Fruit fly (Drosophila melanogaster): ENCODE data around the gene CG4119.

The CG4119 gene

DNA sequence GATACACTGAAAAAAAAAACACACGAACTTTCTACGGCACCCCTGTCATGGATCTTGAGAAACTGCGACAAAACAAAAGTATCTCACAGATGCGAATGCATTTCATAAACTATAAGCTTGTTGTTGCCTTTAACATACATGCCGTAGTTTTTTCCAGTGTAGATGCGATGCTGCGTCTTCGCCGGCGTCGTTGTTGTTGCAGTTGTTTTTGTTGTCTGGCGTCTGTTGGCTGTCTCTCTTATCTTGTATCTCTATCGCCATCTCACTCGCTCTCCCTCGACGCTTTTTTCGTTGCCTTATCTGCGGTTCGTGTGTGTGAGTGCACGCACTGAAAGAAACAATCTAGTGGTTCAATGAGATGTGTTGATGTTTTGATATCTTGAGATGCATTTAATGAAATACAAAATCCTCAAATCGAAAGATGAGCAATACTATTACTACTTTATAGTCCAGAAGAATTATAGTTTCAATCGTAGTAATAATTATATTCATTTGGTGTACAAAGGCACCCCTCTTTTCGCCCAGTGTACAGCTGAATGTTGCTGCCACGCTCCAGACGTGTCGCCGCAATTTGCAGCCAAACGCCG, 30.7 kb downstream of the CG4119 start (continued):
- TF ChIP-seq CG3838 (GFP tag; optimal IDR thresholded peaks at IDR 0.05) (peak; percentile 91), ci (GFP tag; IDR thresholded peaks at IDR 0.05) (peak; percentile 99), Dad (GFP tag; optimal IDR thresholded peaks at IDR 0.05) (peak; percentile 97), Hmr (GFP tag; optimal IDR thresholded peaks at IDR 0.05) (peak; percentile 93), HLH4C (GFP tag; IDR thresholded peaks at IDR 0.05; ENCODE audit: partially characterized antibody) (no peak), aop (GFP tag; IDR thresholded peaks at IDR 0.05) (peak; percentile 94), Hsf (GFP tag; optimal IDR thresholded peaks at IDR 0.05) (peak; percentile 98), abd-A (tag; optimal IDR thresholded peaks at IDR 0.05) (peak; percentile 18), zfh1 (GFP tag; IDR thresholded peaks at IDR 0.05) (peak; percentile 98), Bdp1 (GFP tag; optimal IDR thresholded peaks at IDR 0.05) (peak; percentile 90), CG12744 (GFP tag; optimal IDR thresholded peaks at IDR 0.05) (peak; percentile 96), grau (tag; optimal IDR thresholded peaks at IDR 0.05) (peak; percentile 66), CG8765 (GFP tag; IDR thresholded peaks at IDR 0.05) (peak; percentile 93), CG16813 (GFP tag; IDR thresholded peaks at IDR 0.05; ENCODE audit: partially characterized antibody) (no peak), Taf1 (GFP tag; IDR thresholded peaks at IDR 0.05) (peak; percentile 63; the same call in 1 of the 2 replicates), CG14667 (GFP tag; IDR thresholded peaks at IDR 0.05) (peak; percentile 93), ro (GFP tag; IDR thresholded peaks at IDR 0.05) (peak; percentile 81), CG12659 (GFP tag; optimal IDR thresholded peaks at IDR 0.05) (peak; percentile 96)

DNA sequence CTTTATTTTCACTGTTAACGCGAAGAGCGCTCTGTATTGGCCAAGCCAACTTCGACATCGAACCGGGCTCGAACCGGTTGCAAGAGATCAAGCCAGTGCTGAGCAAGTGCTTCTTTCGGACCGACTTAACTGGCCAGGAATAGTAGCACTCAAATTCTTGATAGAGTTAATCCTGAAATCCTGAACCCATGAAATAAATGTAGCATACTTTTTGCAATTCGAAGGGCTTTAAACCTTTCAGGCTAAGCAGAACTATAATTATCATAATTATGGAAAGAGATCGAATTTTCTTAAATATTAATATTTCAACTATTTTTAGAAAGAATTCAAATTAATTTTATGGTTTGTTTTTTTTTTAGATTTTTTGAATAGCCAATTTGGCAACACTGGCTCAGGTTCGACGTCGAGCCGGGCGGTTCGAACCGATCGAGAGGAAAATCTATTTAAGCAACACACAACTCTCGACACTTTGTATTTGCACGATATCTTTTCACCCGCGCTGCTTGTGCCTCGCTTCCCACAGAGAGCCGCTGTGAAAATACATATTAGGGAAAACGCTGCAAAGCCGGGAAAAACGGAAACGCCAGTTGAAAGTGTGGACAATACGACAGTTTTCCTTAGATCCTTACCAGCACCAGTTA, 32.4 kb downstream of the CG4119 start, which contains the start of gene AdamTS-B:
AdamTS-B (plus strand) TSS at position 471 of the 641 bp plus-strand sequence.
- no peak for TF ChIP-seq sisA (GFP tag; IDR thresholded peaks at IDR 0.05)
- TF ChIP-seq CG1647 (GFP tag; optimal IDR thresholded peaks at IDR 0.05) = no peak
- peak; percentile 54 for TF ChIP-seq CG6689 (GFP tag; IDR thresholded peaks at IDR 0.05)
- TF ChIP-seq tna (GFP tag; IDR thresholded peaks at IDR 0.05; ENCODE audit: partially characterized antibody) = no peak
- no peak for TF ChIP-seq CG4282 (GFP tag; optimal IDR thresholded peaks at IDR 0.05)
- TF ChIP-seq CG11560 (tag; IDR thresholded peaks at IDR 0.05) = no peak
- no peak for TF ChIP-seq da (GFP tag; optimal IDR thresholded peaks at IDR 0.05)
- TF ChIP-seq CG9797 (GFP tag; optimal IDR thresholded peaks at IDR 0.05) = no peak
- TF ChIP-seq YL-1 (GFP tag; optimal IDR thresholded peaks at IDR 0.05) = no peak
- peak; percentile 43 for TF ChIP-seq CG2120 (GFP tag; optimal IDR thresholded peaks at IDR 0.05)
- TF ChIP-seq Asciz (GFP tag; optimal IDR thresholded peaks at IDR 0.05) = no peak
- no peak for TF ChIP-seq Oaz (GFP tag; IDR thresholded peaks at IDR 0.05)
- peak; percentile 65 for TF ChIP-seq dmrt99B (tag; optimal IDR thresholded peaks at IDR 0.05)
- peak; percentile 33 for TF ChIP-seq CG10543 (GFP tag; optimal IDR thresholded peaks at IDR 0.05)
- TF ChIP-seq CG7963 (GFP tag; IDR thresholded peaks at IDR 0.05; ENCODE audit: partially characterized antibody) = no peak
- TF ChIP-seq Tbp (GFP tag; optimal IDR thresholded peaks at IDR 0.05) = no peak
- TF ChIP-seq MTF-1 (GFP tag; optimal IDR thresholded peaks at IDR 0.05; ENCODE audit: borderline replicate concordance) = no peak
- TF ChIP-seq br (optimal IDR thresholded peaks at IDR 0.05) = no peak
- no peak for TF ChIP-seq CG12219 (GFP tag; optimal IDR thresholded peaks at IDR 0.05)
- TF ChIP-seq shn (GFP tag; optimal IDR thresholded peaks at IDR 0.05) = no peak
- TF ChIP-seq CG18764 (GFP tag; optimal IDR thresholded peaks at IDR 0.05) = no peak
- TF ChIP-seq nerfin-1 (tag; optimal IDR thresholded peaks at IDR 0.05) = peak; percentile 24
- no peak for TF ChIP-seq Deaf1 (tag; optimal IDR thresholded peaks at IDR 0.05)
- no peak for TF ChIP-seq MBD-R2 (GFP tag; IDR thresholded peaks at IDR 0.05)
- no peak for TF ChIP-seq CG2129 (GFP tag; IDR thresholded peaks at IDR 0.05; ENCODE audit: partially characterized antibody)
- TF ChIP-seq ac (GFP tag; optimal IDR thresholded peaks at IDR 0.05) = no peak
- TF ChIP-seq Spps (tag; optimal IDR thresholded peaks at IDR 0.05) = no peak
- TF ChIP-seq CG6791 (GFP tag; IDR thresholded peaks at IDR 0.05; ENCODE audit: partially characterized antibody) = no peak
- TF ChIP-seq tup (GFP tag; optimal IDR thresholded peaks at IDR 0.05) = no peak
- TF ChIP-seq BtbVII (GFP tag; optimal IDR thresholded peaks at IDR 0.05) = peak; percentile 28
- TF ChIP-seq lbe (GFP tag; optimal IDR thresholded peaks at IDR 0.05) = peak; percentile 7
- no peak for TF ChIP-seq CG13624 (GFP tag; optimal IDR thresholded peaks at IDR 0.05)

Measured in whole organism, embryonic.